Worm (Caenorhabditis elegans): ENCODE data around the gene F49C12.2.

F49C12.2 gene

ce11 chrIV:9335552-9336251, 36.7 kb upstream of the F49C12.2 start, which contains the start of the genes coa-4 and T20D3.14 (continued):
- TF ChIP-seq snu-23 (GFP tag; optimal IDR thresholded peaks at IDR 0.05): peak; percentile 75
- no peak for TF ChIP-seq aly-2 (tag; optimal IDR thresholded peaks at IDR 0.05)
- peak; percentile 75 for TF ChIP-seq lin-14 (GFP tag; optimal IDR thresholded peaks at IDR 0.05)
- TF ChIP-seq vab-15 (tag; optimal IDR thresholded peaks at IDR 0.05): no peak
- no peak for TF ChIP-seq hlh-17 (GFP tag; optimal IDR thresholded peaks at IDR 0.05; ENCODE audit: borderline replicate concordance)
- no peak for TF ChIP-seq efl-3 (GFP tag; optimal IDR thresholded peaks at IDR 0.05)
- no peak for TF ChIP-seq tlp-1 (tag; optimal IDR thresholded peaks at IDR 0.05)
- TF ChIP-seq nhr-237 (tag; optimal IDR thresholded peaks at IDR 0.05): no peak
- TF ChIP-seq lir-3 (tag; optimal IDR thresholded peaks at IDR 0.05; ENCODE audit: poor library complexity): no peak
- peak in 2 of 3 experiments; percentile 17 to 48 for TF ChIP-seq dpl-1 (GFP tag; optimal IDR thresholded peaks at IDR 0.05)
- TF ChIP-seq tbx-2 (tag; optimal IDR thresholded peaks at IDR 0.05): peak; percentile 43
- peak; percentile 39 for TF ChIP-seq swsn-7 (tag; optimal IDR thresholded peaks at IDR 0.05)
- no peak for TF ChIP-seq ets-5 (GFP tag; IDR thresholded peaks at IDR 0.05)
- TF ChIP-seq C04F5.9 (tag; optimal IDR thresholded peaks at IDR 0.05): no peak

ce11 chrIV:9333007-9333406, 34.0 kb upstream of the F49C12.2 start:
- TF ChIP-seq hlh-17 (GFP tag; optimal IDR thresholded peaks at IDR 0.05; ENCODE audit: borderline replicate concordance) (no peak), tbx-2 (tag; optimal IDR thresholded peaks at IDR 0.05) (no peak), dsc-1 (tag; optimal IDR thresholded peaks at IDR 0.05) (no peak), efl-1 (optimal IDR thresholded peaks at IDR 0.05) (no peak), efl-1 (GFP tag; optimal IDR thresholded peaks at IDR 0.05 in 1 of 2) (peak in 1 of 2 experiments; percentile 41), unc-62 (GFP tag; optimal IDR thresholded peaks at IDR 0.05) (no peak), elt-2 (tag; optimal IDR thresholded peaks at IDR 0.05) (peak; percentile 47), nhr-90 (tag; optimal IDR thresholded peaks at IDR 0.05; ENCODE audit: poor library complexity) (peak; percentile 5), nhr-77 (tag; optimal IDR thresholded peaks at IDR 0.05) (no peak), lin-39 (tag; optimal IDR thresholded peaks at IDR 0.05) (no peak), ama-1 (optimal IDR thresholded peaks at IDR 0.05) (peak; percentile 45)

ce11 chrIV:9330755-9331154, 31.7 kb upstream of the F49C12.2 start, which contains the start of gene nspg-7.1:
nspg-7.1 (minus strand) TSS chrIV:9330855.
- TF ChIP-seq mef-2 (tag; optimal IDR thresholded peaks at IDR 0.05) (no peak), pag-3 (tag; optimal IDR thresholded peaks at IDR 0.05; ENCODE audit: borderline replicate concordance, insufficient read depth) (no peak), snpc-4 (tag; optimal IDR thresholded peaks at IDR 0.05) (no peak), nhr-20 (tag; optimal IDR thresholded peaks at IDR 0.05) (no peak), vab-15 (tag; optimal IDR thresholded peaks at IDR 0.05) (no peak), aha-1 (tag; optimal IDR thresholded peaks at IDR 0.05) (no peak), sox-4 (tag; optimal IDR thresholded peaks at IDR 0.05) (no peak), skn-1 (tag; optimal IDR thresholded peaks at IDR 0.05) (no peak), dpl-1 (GFP tag; optimal IDR thresholded peaks at IDR 0.05) (no peak)

ce11 chrIV:9327706-9328105, 28.7 kb upstream of the F49C12.2 start, which contains the start of gene clec-183:
clec-183 (plus strand) TSS chrIV:9328006.
- no peak for TF ChIP-seq efl-3 (GFP tag; optimal IDR thresholded peaks at IDR 0.05)
- TF ChIP-seq egl-13 (tag; optimal IDR thresholded peaks at IDR 0.05): no peak
- no peak for TF ChIP-seq ama-1 (optimal IDR thresholded peaks at IDR 0.05)
- TF ChIP-seq mep-1 (tag; optimal IDR thresholded peaks at IDR 0.05): no peak
- no peak for TF ChIP-seq ceh-82 (tag; optimal IDR thresholded peaks at IDR 0.05)
- no peak for TF ChIP-seq lin-13 (GFP tag; optimal IDR thresholded peaks at IDR 0.05)

- TF ChIP-seq mdl-1 (tag; optimal IDR thresholded peaks at IDR 0.05) (no peak), C16A3.4 (tag; optimal IDR thresholded peaks at IDR 0.05) (no peak), aly-2 (tag; optimal IDR thresholded peaks at IDR 0.05) (no peak), ztf-4 (tag; optimal IDR thresholded peaks at IDR 0.05) (no peak), ceh-82 (tag; optimal IDR thresholded peaks at IDR 0.05) (no peak)
These were observed 25.0 kb upstream of the F49C12.2 start, which contains the start of the genes nspg-11 and F49C12.15 for ce11 chrIV:9323989-9324506. nspg-11 (minus strand) TSS chrIV:9324089. F49C12.15 (plus strand) TSS chrIV:9324456.

Measured in whole organism, L1 larva.